Worm (Caenorhabditis elegans) whole organism, early embryonic: ENCODE measurements around the gene str-134.

ENCODE experiments used
- B0310.2 ChIP-seq: sonication (generic microtip); optimal IDR thresholded peaks from 2 replicates; lab custom pipeline; 2016; ENCODE audit warnings: mild to moderate bottlenecking, missing genetic modification characterization, missing compliant biosample characterization
- F13C5.2 ChIP-seq: sonication (generic microtip); optimal IDR thresholded peaks from 2 replicates; lab custom pipeline; 2017; ENCODE audit warnings: mild to moderate bottlenecking, missing genetic modification characterization, inconsistent platforms, missing compliant biosample characterization
- aly-1 ChIP-seq: sonication (generic microtip); optimal IDR thresholded peaks from 2 replicates; lab custom pipeline; 2016; ENCODE audit warnings: missing genetic modification characterization, missing compliant biosample characterization
- ama-1 ChIP-seq: fragments of 150-350 bp; optimal IDR thresholded peaks from 2 replicates; lab custom pipeline; 2014
- ceh-13 ChIP-seq: fragments of 200-800 bp; sonication (Bioruptor generic); optimal IDR thresholded peaks from 2 replicates; lab custom pipeline; 2018; ENCODE audit warnings: mild to moderate bottlenecking, missing genetic modification characterization, missing compliant biosample characterization
- ceh-36 ChIP-seq: sonication (generic microtip); optimal IDR thresholded peaks from 2 replicates; lab custom pipeline; 2016; ENCODE audit warnings: missing genetic modification characterization, inconsistent platforms, missing compliant biosample characterization
- ets-7 ChIP-seq: sonication (generic microtip); optimal IDR thresholded peaks from 2 replicates; lab custom pipeline; 2016; ENCODE audit warnings: missing genotype, missing genetic modification characterization, missing compliant biosample characterization
- flt-1 ChIP-seq: fragments of 200-800 bp; sonication (Bioruptor generic); IDR thresholded peaks from 2 replicates; pipeline ENCODE4 v1.3.6; 2022; ENCODE audit warnings: missing genetic modification characterization, missing compliant biosample characterization
- hmbx-1 ChIP-seq: sonication (generic microtip); optimal IDR thresholded peaks from 2 replicates; lab custom pipeline; 2016; ENCODE audit warnings: mild to moderate bottlenecking, missing genetic modification characterization, missing compliant biosample characterization
- hmg-4 ChIP-seq: fragments of 200-800 bp; sonication (Bioruptor generic); optimal IDR thresholded peaks from 2 replicates; lab custom pipeline; 2018; ENCODE audit warnings: mild to moderate bottlenecking, missing genetic modification characterization, missing compliant biosample characterization
- hnd-1 ChIP-seq: sonication (generic microtip); optimal IDR thresholded peaks from 2 replicates; lab custom pipeline; 2016; ENCODE audit warnings: missing genetic modification characterization, missing compliant biosample characterization
- pes-1 ChIP-seq: fragments of 200-800 bp; sonication (Bioruptor generic); IDR thresholded peaks from 2 replicates; pipeline ENCODE4 v1.3.6; 2022; ENCODE audit warnings: missing genetic modification reagents, missing genetic modification characterization, missing compliant biosample characterization
- scrt-1 ChIP-seq: fragments of 200-800 bp; sonication (Bioruptor generic); IDR thresholded peaks from 2 replicates; pipeline ENCODE4 v1.3.6; 2022; ENCODE audit warnings: missing genetic modification characterization, missing compliant biosample characterization
- sea-1 ChIP-seq: fragments of 200-800 bp; sonication (Bioruptor generic); conservative IDR thresholded peaks from 2 replicates; pipeline ENCODE4 v1.3.6; 2022; ENCODE audit warnings: missing genetic modification characterization, missing compliant biosample characterization
- tbx-11 ChIP-seq: fragments of 200-800 bp; sonication (Bioruptor generic); IDR thresholded peaks from 2 replicates; pipeline ENCODE4 v1.3.6; 2022; ENCODE audit warnings: missing genetic modification characterization, missing compliant biosample characterization
- tbx-37 ChIP-seq: fragments of 200-800 bp; sonication (Bioruptor generic); conservative IDR thresholded peaks from 2 replicates; pipeline ENCODE4 v1.3.6; 2022; ENCODE audit warnings: missing genetic modification reagents, missing genetic modification characterization, missing compliant biosample characterization
- tra-4 ChIP-seq: sonication (generic microtip); optimal IDR thresholded peaks from 2 replicates; lab custom pipeline; 2017; ENCODE audit warnings: missing genetic modification characterization, missing compliant biosample characterization

str-134 gene

DNA sequence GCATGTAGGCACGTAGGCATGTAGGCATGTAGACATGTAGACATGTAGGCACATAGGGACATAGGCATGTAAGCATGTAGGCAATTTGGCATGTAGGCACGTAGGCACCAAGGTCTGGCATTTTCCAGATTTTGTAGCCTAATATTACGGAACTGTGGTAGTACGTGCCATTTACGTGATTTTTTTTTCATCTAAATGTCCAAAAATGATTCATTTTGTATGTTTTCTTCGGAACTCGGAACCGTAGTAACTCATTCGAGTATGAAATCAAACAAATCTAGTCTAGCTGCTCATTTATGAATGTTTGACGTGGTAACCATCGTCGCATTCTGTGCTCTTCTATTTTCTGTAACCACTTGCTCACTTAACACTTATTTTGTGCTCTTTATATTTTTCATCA, 34.9 kb downstream of the str-134 start, which contains the start of gene srbc-59:
Gene srbc-59 (plus strand): TSS at position 301 of the 400 bp plus-strand sequence.
- TF ChIP-seq tbx-11 (GFP tag; lab: Robert Waterston, UW) (no peak), hnd-1 (tag; lab: Kevin White, UChicago) (no peak), sea-1 (GFP tag; lab: Robert Waterston, UW) (no peak), hmg-4 (no peak), F13C5.2 (tag; lab: Kevin White, UChicago) (no peak), tra-4 (tag; lab: Kevin White, UChicago) (no peak), scrt-1 (no peak), aly-1 (no peak), ceh-36 (tag; lab: Kevin White, UChicago) (no peak), ama-1 (no peak), ets-7 (tag; lab: Kevin White, UChicago) (no peak), B0310.2 (tag; lab: Kevin White, UChicago) (no peak), pes-1 (GFP tag; lab: Robert Waterston, UW) (no peak), flt-1 (no peak), tbx-37 (GFP tag; lab: Robert Waterston, UW) (no peak), ceh-13 (GFP tag; lab: Kevin White, UChicago) (no peak), hmbx-1 (tag; lab: Kevin White, UChicago) (no peak)

ce11 chrV:779999-780398, 36.6 kb downstream of the str-134 start, which contains the start of gene srbc-60:
Gene srbc-60 (plus strand): TSS chrV:780299.
- TF ChIP-seq B0310.2 (tag; lab: Kevin White, UChicago) = no peak
- no peak for TF ChIP-seq F13C5.2 (tag; lab: Kevin White, UChicago)
- TF ChIP-seq tbx-11 (GFP tag; lab: Robert Waterston, UW) = no peak
- no peak for TF ChIP-seq hnd-1 (tag; lab: Kevin White, UChicago)
- no peak for TF ChIP-seq aly-1
- TF ChIP-seq hmg-4 = no peak
- no peak for TF ChIP-seq ceh-13 (GFP tag; lab: Kevin White, UChicago)
- no peak for TF ChIP-seq sea-1 (GFP tag; lab: Robert Waterston, UW)
- TF ChIP-seq ceh-36 (tag; lab: Kevin White, UChicago) = no peak
- no peak for TF ChIP-seq ets-7 (tag; lab: Kevin White, UChicago)
- no peak for TF ChIP-seq scrt-1
- TF ChIP-seq tra-4 (tag; lab: Kevin White, UChicago) = no peak
- TF ChIP-seq hmbx-1 (tag; lab: Kevin White, UChicago) = no peak
- TF ChIP-seq tbx-37 (GFP tag; lab: Robert Waterston, UW) = no peak
- no peak for TF ChIP-seq pes-1 (GFP tag; lab: Robert Waterston, UW)
- TF ChIP-seq flt-1 = no peak
- no peak for TF ChIP-seq ama-1

DNA sequence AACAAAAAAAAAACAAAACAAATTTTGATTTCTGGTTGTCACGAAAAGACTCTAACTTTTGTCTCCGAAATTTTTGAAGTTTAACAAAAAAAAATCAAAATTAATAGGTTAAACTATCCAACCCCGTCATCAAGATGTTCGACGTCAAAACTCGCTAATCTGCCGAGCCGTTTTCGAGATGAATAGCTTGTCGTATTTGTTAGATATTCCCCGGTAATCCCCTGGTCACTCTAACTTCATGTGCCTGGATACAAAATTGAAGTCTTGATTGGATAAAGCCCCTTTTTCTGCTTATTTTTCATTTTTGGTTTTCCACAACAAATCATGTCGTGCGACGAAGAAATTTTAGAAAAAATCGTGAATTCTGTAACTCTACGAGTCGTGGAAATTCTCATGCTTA, 39.0 kb downstream of the str-134 start, which contains the start of gene srab-16:
Gene srab-16 (plus strand): TSS at position 301 of the 400 bp plus-strand sequence.
- TF ChIP-seq ets-7 (tag; lab: Kevin White, UChicago) = no peak
- no peak for TF ChIP-seq pes-1 (GFP tag; lab: Robert Waterston, UW)
- no peak for TF ChIP-seq hnd-1 (tag; lab: Kevin White, UChicago)
- TF ChIP-seq ceh-13 (GFP tag; lab: Kevin White, UChicago) = no peak

DNA sequence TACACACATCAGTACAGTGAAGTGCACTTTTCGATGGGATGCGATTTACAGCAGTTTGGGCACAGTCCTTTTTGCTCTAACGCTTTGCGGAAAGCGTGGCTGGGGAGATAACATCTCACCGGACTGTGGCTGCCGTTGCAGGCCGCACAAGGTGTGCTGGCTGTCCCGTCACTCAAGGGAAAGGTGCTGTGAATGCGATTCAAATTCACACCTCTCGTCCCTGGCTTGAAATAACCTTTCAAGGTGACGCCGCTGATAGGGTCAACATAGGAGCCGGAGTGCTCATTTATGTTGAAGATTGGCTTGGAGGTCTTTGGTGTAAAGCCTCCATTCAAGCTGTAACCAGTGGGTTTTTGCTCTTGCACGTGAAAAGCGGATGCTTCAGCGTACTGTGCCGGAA, 50.6 kb downstream of the str-134 start:
- TF ChIP-seq tbx-37 (GFP tag; lab: Robert Waterston, UW) (no peak), hmbx-1 (tag; lab: Kevin White, UChicago) (no peak)
